Worm (Caenorhabditis elegans) whole organism, L4/young adult: Measurements from ENCODE around the gene K05G3.2.

ENCODE experiments used
- W03F9.2 ChIP-seq: fragments of 150-350 bp; optimal IDR thresholded peaks from 2 replicates; lab custom pipeline; 2014; ENCODE audit warnings: missing biosample characterization, missing genetic modification characterization
- dao-5 ChIP-seq: sonication (generic microtip); optimal IDR thresholded peaks from 2 replicates; lab custom pipeline; 2016; ENCODE audit warnings: missing genotype, missing genetic modification characterization, moderate library complexity, missing compliant biosample characterization
- him-1 ChIP-seq: sonication (generic microtip); optimal IDR thresholded peaks from 2 replicates; lab custom pipeline; 2016; ENCODE audit warnings: missing genotype, missing genetic modification reagents, missing genetic modification characterization, missing compliant biosample characterization

- TF ChIP-seq dao-5: no peak
- TF ChIP-seq him-1 (tag; lab: Kevin White, UChicago): no peak
- TF ChIP-seq W03F9.2 (tag; lab: Kevin White, UChicago): no peak
Measured at ce11 chrX:16487068-16487658, 7.6 kb upstream of the K05G3.2 start, which contains the start of gene cah-3.
